Fruit fly (Drosophila melanogaster) whole organism, embryonic: ENCODE results near the gene grass.

Source experiments
- Abd-B ChIP-seq: fragments of 200-800 bp; sonication (Bioruptor generic); optimal IDR thresholded peaks from 2 replicates; lab custom pipeline; 2018; ENCODE audit warnings: missing biosample characterization, mild to moderate bottlenecking, missing genetic modification characterization, moderate library complexity
- CG11695 ChIP-seq: fragments of 200-800 bp; sonication (Bioruptor generic); IDR thresholded peaks from 3 replicates; pipeline ENCODE4 v1.3.6; 2022; ENCODE audit warnings: missing biosample characterization, missing genetic modification characterization
- CG1603 ChIP-seq: fragments of 200-800 bp; sonication (Bioruptor generic); optimal IDR thresholded peaks from 2 replicates; lab custom pipeline; 2019; ENCODE audit warnings: missing biosample characterization, mild to moderate bottlenecking, missing genetic modification characterization, moderate library complexity
- CG2129 ChIP-seq: fragments of 200-800 bp; sonication (Bioruptor generic); IDR thresholded peaks from 2 replicates; pipeline ENCODE4 v1.3.6; 2022; ENCODE audit warnings: missing biosample characterization, missing genetic modification characterization; ENCODE audit not compliant: partially characterized antibody
- CG2199 ChIP-seq: fragments of 200-800 bp; sonication (Bioruptor generic); IDR thresholded peaks from 3 replicates; pipeline ENCODE4 v1.3.6; 2022; ENCODE audit warnings: missing biosample characterization, missing genetic modification characterization
- CG3726 ChIP-seq: fragments of 200-800 bp; sonication (Bioruptor generic); IDR thresholded peaks from 3 replicates; pipeline ENCODE4, ENCODE4 v1.3.6; 2022; ENCODE audit warnings: missing biosample characterization, missing genetic modification characterization
- Jarid2 ChIP-seq: fragments of 200-800 bp; sonication (Bioruptor generic); optimal IDR thresholded peaks from 3 replicates; lab custom pipeline; 2017; ENCODE audit warnings: mild to moderate bottlenecking, missing biosample characterization, missing genetic modification reagents, missing genetic modification characterization
- aop ChIP-seq: fragments of 200-800 bp; sonication (Bioruptor generic); IDR thresholded peaks from 2 replicates; pipeline ENCODE4 v1.3.6; 2022; ENCODE audit warnings: missing biosample characterization, missing genetic modification characterization
- cwo ChIP-seq: fragments of 200-800 bp; sonication (Bioruptor generic); optimal IDR thresholded peaks from 3 replicates; lab custom pipeline; 2017; ENCODE audit warnings: missing biosample characterization, missing genetic modification characterization, mild to moderate bottlenecking, moderate library complexity, missing genetic modification reagents

- TF ChIP-seq CG11695 (GFP tag; lab: Robert Waterston, UW), result 0 out of 3 replicates have a peak, but pooled peaks have one; percentile 42
- TF ChIP-seq CG3726 (GFP tag; lab: Robert Waterston, UW), result no peak
- TF ChIP-seq aop (GFP tag; lab: Robert Waterston, UW), result no peak
- no peak for TF ChIP-seq CG2129 (GFP tag; lab: Robert Waterston, UW)
- no peak for TF ChIP-seq Abd-B (GFP tag; lab: Kevin White, UChicago)
- TF ChIP-seq Jarid2 (GFP tag; lab: Kevin White, UChicago), result peak; percentile 15
- no peak for TF ChIP-seq CG1603 (tag; lab: Kevin White, UChicago)
- no peak for TF ChIP-seq CG2199 (GFP tag; lab: Robert Waterston, UW)
- TF ChIP-seq cwo (GFP tag; lab: Kevin White, UChicago), result peak; percentile 56
Observed at dm6 chr3R:27131408-27131807, 26.3 kb upstream of the grass start.
